Worm (Caenorhabditis elegans): ENCODE measurements around the gene fbxa-61.

DNA sequence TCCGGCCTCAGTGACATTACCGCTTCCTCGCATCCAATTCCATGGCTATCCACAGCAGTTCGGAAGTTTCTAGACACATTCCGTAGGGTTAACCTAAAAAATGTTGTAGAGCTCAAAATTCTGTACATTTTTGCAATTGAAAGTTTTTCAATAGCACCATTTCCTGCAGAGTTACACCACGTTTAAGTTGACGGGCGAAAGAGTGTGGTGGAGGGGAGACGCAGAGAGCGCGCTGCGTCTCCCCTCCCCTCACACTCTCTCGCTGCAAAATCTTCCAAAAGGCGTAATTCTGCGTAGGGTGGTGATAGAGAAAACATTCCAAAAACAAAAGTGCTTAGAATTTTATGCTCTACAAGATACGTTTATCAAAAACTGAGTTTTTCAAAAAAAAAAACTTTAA, 9.5 kb downstream of the fbxa-61 start:
- no peak for TF ChIP-seq flt-1 (GFP tag; IDR thresholded peaks at IDR 0.05)
- TF ChIP-seq ceh-13 (GFP tag; optimal IDR thresholded peaks at IDR 0.05) = no peak
- TF ChIP-seq B0310.2 (tag; optimal IDR thresholded peaks at IDR 0.05) = no peak
- no peak for TF ChIP-seq ama-1 (optimal IDR thresholded peaks at IDR 0.05)
- no peak for TF ChIP-seq hmg-4 (GFP tag; optimal IDR thresholded peaks at IDR 0.05)
- no peak for TF ChIP-seq tbx-11 (GFP tag; IDR thresholded peaks at IDR 0.05)

Measured in whole organism, early embryonic.